Fruit fly (Drosophila melanogaster): Measurements from ENCODE around the gene CG31809.

Gene CG31809

DNA sequence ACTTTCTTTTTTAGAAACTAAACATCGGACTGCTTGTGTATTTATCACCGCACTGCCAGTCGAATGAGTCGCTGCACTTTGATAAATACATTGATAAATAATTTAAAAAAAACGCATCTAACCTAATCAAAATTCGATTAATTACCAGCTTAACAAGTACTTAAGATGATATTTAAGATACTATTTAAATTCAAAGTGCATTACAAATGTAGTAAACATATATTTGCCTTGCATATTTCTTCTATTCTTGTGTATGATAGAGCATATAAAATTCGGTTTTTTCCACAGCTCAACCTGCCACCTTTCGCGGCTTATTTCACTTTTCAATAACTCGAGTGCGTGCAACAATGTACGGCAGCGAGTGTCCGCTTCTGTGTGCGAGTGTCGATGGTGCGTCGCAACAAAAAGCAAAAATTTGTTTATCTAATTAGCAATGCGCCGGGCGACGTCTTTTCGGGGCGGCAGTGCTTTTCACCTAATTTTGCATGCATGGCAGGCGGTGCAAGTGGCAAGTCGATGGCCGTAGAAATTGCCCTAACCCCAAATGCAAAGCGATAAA lies 54.1 kb downstream of the CG31809 start, which contains the start of gene CG13272 (continued):
- peak; percentile 29 for TF ChIP-seq svp (GFP tag)
- peak; percentile 52 for TF ChIP-seq dac (GFP tag; optimal IDR thresholded peaks at IDR 0.05)
- no peak for TF ChIP-seq CG7368 (GFP tag; optimal IDR thresholded peaks at IDR 0.05)
- no peak for TF ChIP-seq CG6854 (GFP tag; optimal IDR thresholded peaks at IDR 0.05)
- TF ChIP-seq fkh (GFP tag; optimal IDR thresholded peaks at IDR 0.05), result no peak
- no peak for TF ChIP-seq CG10669 (GFP tag; optimal IDR thresholded peaks at IDR 0.05)
- peak; percentile 17 for TF ChIP-seq Blimp-1 (GFP tag; optimal IDR thresholded peaks at IDR 0.05)
- no peak for TF ChIP-seq CG11294 (GFP tag; IDR thresholded peaks at IDR 0.05)
- TF ChIP-seq CG6276 (GFP tag; optimal IDR thresholded peaks at IDR 0.05), result peak; percentile 43
- no peak for TF ChIP-seq net (GFP tag; optimal IDR thresholded peaks at IDR 0.05)
- TF ChIP-seq dsx (GFP tag; optimal IDR thresholded peaks at IDR 0.05; ENCODE audit: poor library complexity, severe bottlenecking), result peak; percentile 19
- TF ChIP-seq achi (GFP tag; optimal IDR thresholded peaks at IDR 0.05), result no peak
- TF ChIP-seq vri (GFP tag; optimal IDR thresholded peaks at IDR 0.05), result no peak
- no peak for TF ChIP-seq Smox (GFP tag; optimal IDR thresholded peaks at IDR 0.05)
- TF ChIP-seq Hr4 (GFP tag; optimal IDR thresholded peaks at IDR 0.05), result peak; percentile 67
- TF ChIP-seq CG1621 (tag; optimal IDR thresholded peaks at IDR 0.05), result no peak
- TF ChIP-seq CG15336 (GFP tag; IDR thresholded peaks at IDR 0.05), result peak; percentile 68
- no peak for TF ChIP-seq CG3032 (tag; optimal IDR thresholded peaks at IDR 0.05)
- TF ChIP-seq Lpt (GFP tag; optimal IDR thresholded peaks at IDR 0.05), result no peak
- TF ChIP-seq pdm3 (GFP tag; optimal IDR thresholded peaks at IDR 0.05), result peak; percentile 26
- TF ChIP-seq OdsH (GFP tag; optimal IDR thresholded peaks at IDR 0.05), result peak; percentile 3
- peak; percentile 83 for TF ChIP-seq CG32006 (GFP tag; optimal IDR thresholded peaks at IDR 0.05)
- TF ChIP-seq Ets96B (tag; optimal IDR thresholded peaks at IDR 0.05), result no peak
- no peak for TF ChIP-seq Ets21C (GFP tag; optimal IDR thresholded peaks at IDR 0.05)
- TF ChIP-seq CG8119 (GFP tag; IDR thresholded peaks at IDR 0.05), result peak; percentile 48; the same call in 2 of the 3 replicates

DNA sequence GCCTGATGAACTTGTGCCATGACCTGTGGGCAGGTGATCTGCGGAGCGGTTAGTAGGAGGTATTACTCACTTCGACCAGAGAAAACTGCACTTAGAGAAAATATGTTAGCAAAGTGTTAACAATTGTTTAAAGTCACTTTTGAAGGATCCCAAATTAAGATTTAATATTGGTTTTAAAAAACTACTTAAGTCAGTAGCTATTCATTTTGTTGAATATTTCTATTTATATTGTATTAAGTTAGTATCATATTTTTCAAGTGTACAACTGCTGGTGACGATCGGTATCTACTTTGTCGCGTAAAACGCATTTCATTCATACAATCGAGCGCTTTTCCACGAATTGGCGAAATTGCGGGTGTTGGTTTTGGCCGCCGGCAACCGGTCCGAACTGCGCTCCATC lies 54.9 kb downstream of the CG31809 start:
- TF ChIP-seq Lpt (GFP tag; optimal IDR thresholded peaks at IDR 0.05) (peak; percentile 6), achi (GFP tag; optimal IDR thresholded peaks at IDR 0.05) (peak; percentile 32), acj6 (GFP tag; optimal IDR thresholded peaks at IDR 0.05) (peak; percentile 29), Sox15 (GFP tag; optimal IDR thresholded peaks at IDR 0.05) (no peak), CG31627 (GFP tag; optimal IDR thresholded peaks at IDR 0.05) (no peak), CG11294 (GFP tag; IDR thresholded peaks at IDR 0.05) (0 out of 2 replicates have a peak, but pooled peaks have one; percentile 11), Hr4 (GFP tag; optimal IDR thresholded peaks at IDR 0.05) (peak; percentile 74), Gug (GFP tag; IDR thresholded peaks at IDR 0.05) (peak; percentile 49), OdsH (GFP tag; optimal IDR thresholded peaks at IDR 0.05) (peak; percentile 17), CG32006 (GFP tag; optimal IDR thresholded peaks at IDR 0.05) (peak; percentile 75), svp (GFP tag) (peak; percentile 65), CG15336 (GFP tag; IDR thresholded peaks at IDR 0.05) (peak; percentile 83), Blimp-1 (GFP tag; optimal IDR thresholded peaks at IDR 0.05) (no peak), CG6163 (GFP tag; IDR thresholded peaks at IDR 0.05) (0 out of 3 replicates have a peak, but pooled peaks have one; percentile 36), CG10669 (GFP tag; optimal IDR thresholded peaks at IDR 0.05) (no peak), Eip78C (GFP tag) (peak; percentile 77), CG4318 (GFP tag; optimal IDR thresholded peaks at IDR 0.05) (peak; percentile 46), CG6808 (GFP tag; optimal IDR thresholded peaks at IDR 0.05) (no peak), ss (GFP tag; optimal IDR thresholded peaks at IDR 0.05) (no peak), Ets96B (tag; optimal IDR thresholded peaks at IDR 0.05) (peak; percentile 9), pdm3 (GFP tag; optimal IDR thresholded peaks at IDR 0.05) (peak; percentile 27), eg (GFP tag; IDR thresholded peaks at IDR 0.05) (peak; percentile 71), CG8119 (GFP tag; IDR thresholded peaks at IDR 0.05) (peak; percentile 83)

Measured in whole organism, prepupa.